Fruit fly (Drosophila melanogaster) whole organism, embryonic: ENCODE data around the gene Cht2.

Experiments used
- ATbp ChIP-seq: fragments of 200-800 bp; sonication (Bioruptor generic); optimal IDR thresholded peaks from 2 replicates; lab custom pipeline; 2017; ENCODE audit warnings: missing biosample characterization, mild to moderate bottlenecking, missing genetic modification characterization, missing genetic modification reagents
- Ada2b ChIP-seq: fragments of 200-800 bp; sonication (Bioruptor generic); IDR thresholded peaks from 2 replicates; pipeline ENCODE4 v1.3.6; 2022; ENCODE audit warnings: missing biosample characterization, missing genetic modification characterization
- Blimp-1 ChIP-seq: fragments of 200-800 bp; sonication (Bioruptor generic); optimal IDR thresholded peaks from 3 replicates; lab custom pipeline; 2018; ENCODE audit warnings: missing biosample characterization, missing genetic modification characterization, mild to moderate bottlenecking, moderate library complexity, missing genetic modification reagents
- BtbVII ChIP-seq: fragments of 200-800 bp; sonication (Bioruptor generic); optimal IDR thresholded peaks from 3 replicates; lab custom pipeline; 2017; ENCODE audit warnings: missing biosample characterization, mild to moderate bottlenecking, missing genetic modification characterization
- CG10543 ChIP-seq: fragments of 200-800 bp; sonication (Bioruptor generic); optimal IDR thresholded peaks from 3 replicates; lab custom pipeline; 2017; ENCODE audit warnings: missing biosample characterization, mild to moderate bottlenecking, missing genetic modification characterization, moderate library complexity
- CG10959 ChIP-seq: fragments of 200-800 bp; sonication (Bioruptor generic); IDR thresholded peaks from 2 replicates; pipeline ENCODE4 v1.3.6; 2022; ENCODE audit warnings: missing biosample characterization, missing genetic modification characterization
- CG11247 ChIP-seq: fragments of 200-800 bp; sonication (Bioruptor generic); IDR thresholded peaks from 2 replicates; pipeline ENCODE4 v1.3.6; 2022; ENCODE audit warnings: missing biosample characterization, missing genetic modification characterization
- CG14667 ChIP-seq: fragments of 200-800 bp; sonication (Bioruptor generic); IDR thresholded peaks from 2 replicates; pipeline ENCODE4 v1.3.6; 2022; ENCODE audit warnings: missing biosample characterization, missing genetic modification characterization
- CG1529 ChIP-seq: fragments of 200-800 bp; sonication (Bioruptor generic); optimal IDR thresholded peaks from 3 replicates; lab custom pipeline; 2018; ENCODE audit warnings: missing biosample characterization, missing genetic modification characterization
- CG15479 ChIP-seq: fragments of 200-800 bp; sonication (Bioruptor generic); optimal IDR thresholded peaks from 3 replicates; lab custom pipeline; 2019; ENCODE audit warnings: missing biosample characterization, mild to moderate bottlenecking, missing genetic modification characterization, moderate library complexity
- CG16815 ChIP-seq: fragments of 200-800 bp; sonication (Bioruptor generic); optimal IDR thresholded peaks from 3 replicates; lab custom pipeline; 2017; ENCODE audit warnings: missing biosample characterization, mild to moderate bottlenecking, missing genetic modification characterization
- CG17912 ChIP-seq: fragments of 200-800 bp; sonication (Bioruptor generic); optimal IDR thresholded peaks from 2 replicates; lab custom pipeline; 2018; ENCODE audit warnings: missing biosample characterization, mild to moderate bottlenecking, missing genetic modification characterization
- CG18262 ChIP-seq: fragments of 200-800 bp; optimal IDR thresholded peaks from 3 replicates; lab custom pipeline; 2019; ENCODE audit warnings: missing biosample characterization, mild to moderate bottlenecking, missing genetic modification characterization, moderate library complexity
- CG2199 ChIP-seq: fragments of 200-800 bp; sonication (Bioruptor generic); IDR thresholded peaks from 3 replicates; pipeline ENCODE4 v1.3.6; 2022; ENCODE audit warnings: missing biosample characterization, missing genetic modification characterization
- CG30403 ChIP-seq: fragments of 200-800 bp; sonication (Bioruptor generic); optimal IDR thresholded peaks from 3 replicates; lab custom pipeline; 2016; ENCODE audit warnings: missing biosample characterization, missing genetic modification characterization
- CG3163 ChIP-seq: fragments of 200-800 bp; sonication (Bioruptor generic); optimal IDR thresholded peaks from 3 replicates; lab custom pipeline; 2016; ENCODE audit warnings: missing biosample characterization, missing genetic modification characterization
- CG32767 ChIP-seq: fragments of 200-800 bp; sonication (Bioruptor generic); IDR thresholded peaks from 2 replicates; pipeline ENCODE4 v1.3.6; 2022; ENCODE audit warnings: missing biosample characterization, missing genetic modification characterization
- CG33557 ChIP-seq: fragments of 200-800 bp; sonication (Bioruptor generic); optimal IDR thresholded peaks from 2 replicates; lab custom pipeline; 2019; ENCODE audit warnings: missing biosample characterization, mild to moderate bottlenecking, missing genetic modification characterization, moderate library complexity
- CG3726 ChIP-seq: fragments of 200-800 bp; sonication (Bioruptor generic); IDR thresholded peaks from 3 replicates; pipeline ENCODE4, ENCODE4 v1.3.6; 2022; ENCODE audit warnings: missing biosample characterization, missing genetic modification characterization
- CG4404 ChIP-seq: fragments of 200-800 bp; sonication (Bioruptor generic); IDR thresholded peaks from 2 replicates; pipeline ENCODE4 v1.3.6; 2022; ENCODE audit warnings: missing biosample characterization, missing genetic modification characterization
- CG6791 ChIP-seq: fragments of 200-800 bp; sonication (Bioruptor generic); IDR thresholded peaks from 3 replicates; pipeline ENCODE4 v1.3.6; 2022; ENCODE audit warnings: missing biosample characterization, missing genetic modification characterization; ENCODE audit not compliant: partially characterized antibody
- CG6813 ChIP-seq: fragments of 200-800 bp; sonication (Bioruptor generic); optimal IDR thresholded peaks from 2 replicates; lab custom pipeline; 2017; ENCODE audit warnings: missing biosample characterization, missing genetic modification characterization, mild to moderate bottlenecking, moderate library complexity, missing genetic modification reagents
- CG7963 ChIP-seq: fragments of 200-800 bp; sonication (Bioruptor generic); IDR thresholded peaks from 3 replicates; pipeline ENCODE4 v1.3.6; 2022; ENCODE audit warnings: missing biosample characterization, missing genetic modification characterization; ENCODE audit not compliant: partially characterized antibody
- CG8290 ChIP-seq, 3 experiments: fragments of 200-800 bp; sonication (Bioruptor generic); optimal IDR thresholded peaks; 2 replicates each; lab custom pipeline; 2016 to 2019; ENCODE audit warnings: missing biosample characterization in 3 of 3, missing genetic modification characterization in 3 of 3, mild to moderate bottlenecking in 2 of 3, moderate library complexity in 1 of 3
- CG9215 ChIP-seq: fragments of 200-800 bp; sonication (Bioruptor generic); IDR thresholded peaks from 2 replicates; pipeline ENCODE4 v1.3.6; 2022; ENCODE audit warnings: missing biosample characterization, missing genetic modification characterization
- HLH54F ChIP-seq: fragments of 200-800 bp; sonication (Bioruptor generic); optimal IDR thresholded peaks from 3 replicates; lab custom pipeline; 2016; ENCODE audit warnings: missing biosample characterization, missing genetic modification characterization
- Hr3 ChIP-seq: fragments of 200-800 bp; sonication (Bioruptor generic); optimal IDR thresholded peaks from 3 replicates; lab custom pipeline; 2016; ENCODE audit warnings: missing biosample characterization, missing genetic modification characterization
- Lhr ChIP-seq: fragments of 200-800 bp; sonication (Bioruptor generic); optimal IDR thresholded peaks from 3 replicates; lab custom pipeline; 2017; ENCODE audit warnings: mild to moderate bottlenecking, missing biosample characterization, missing genetic modification reagents, missing genetic modification characterization
- Lpt ChIP-seq: fragments of >200 bp; optimal IDR thresholded peaks from 2 replicates; lab custom pipeline; 2018; ENCODE audit warnings: missing biosample characterization, missing genetic modification characterization
- Side ChIP-seq: fragments of 200-800 bp; sonication (Bioruptor generic); optimal IDR thresholded peaks from 2 replicates; lab custom pipeline; 2016; ENCODE audit warnings: missing biosample characterization, missing genetic modification characterization
- bigmax ChIP-seq: fragments of 200-800 bp; sonication (Bioruptor generic); optimal IDR thresholded peaks from 2 replicates; lab custom pipeline; 2018; ENCODE audit warnings: missing biosample characterization, mild to moderate bottlenecking, missing genetic modification characterization
- cato ChIP-seq: fragments of 200-800 bp; sonication (Bioruptor generic); optimal IDR thresholded peaks from 2 replicates; lab custom pipeline; 2016; ENCODE audit warnings: missing biosample characterization, missing genetic modification characterization, borderline replicate concordance
- chinmo ChIP-seq: fragments of 200-800 bp; sonication (Bioruptor generic); IDR thresholded peaks from 4 replicates; pipeline ENCODE4 v1.3.6; 2022; ENCODE audit warnings: missing biosample characterization, missing genetic modification characterization; ENCODE audit not compliant: partially characterized antibody
- chm ChIP-seq: fragments of 200-800 bp; sonication (Bioruptor generic); IDR thresholded peaks from 2 replicates; pipeline ENCODE4 v1.3.6; 2022; ENCODE audit warnings: missing biosample characterization, missing genetic modification characterization
- dm ChIP-seq: fragments of 200-800 bp; sonication (Bioruptor generic); optimal IDR thresholded peaks from 3 replicates; lab custom pipeline; 2016; ENCODE audit warnings: missing biosample characterization, missing genetic modification characterization
- her ChIP-seq: fragments of 200-800 bp; sonication (Bioruptor generic); optimal IDR thresholded peaks from 2 replicates; lab custom pipeline; 2016; ENCODE audit warnings: missing biosample characterization, missing genetic modification characterization
- hth ChIP-seq: fragments of >200 bp; optimal IDR thresholded peaks from 2 replicates; lab custom pipeline; 2017; ENCODE audit warnings: inconsistent platforms
- kay ChIP-seq: fragments of 200-800 bp; sonication (Bioruptor generic); optimal IDR thresholded peaks from 2 replicates; lab custom pipeline; 2016; ENCODE audit warnings: missing biosample characterization, missing genetic modification characterization
- lab ChIP-seq: fragments of 200-800 bp; sonication (Bioruptor generic); optimal IDR thresholded peaks from 3 replicates; lab custom pipeline; 2017; ENCODE audit warnings: missing biosample characterization, missing genetic modification characterization, mild to moderate bottlenecking, moderate library complexity, missing genetic modification reagents
- ranshi ChIP-seq: fragments of 200-800 bp; sonication (Bioruptor generic); IDR thresholded peaks from 2 replicates; pipeline ENCODE4 v1.3.6; 2022; ENCODE audit warnings: missing biosample characterization, missing genetic modification characterization
- rib ChIP-seq: fragments of 200-800 bp; sonication (Bioruptor generic); IDR thresholded peaks from 2 replicates; pipeline ENCODE4 v1.3.6; 2022; ENCODE audit warnings: missing biosample characterization, missing genetic modification characterization
- sna ChIP-seq: fragments of 200-800 bp; sonication (Bioruptor generic); IDR thresholded peaks from 2 replicates; pipeline ENCODE4 v1.3.6; 2022; ENCODE audit warnings: missing biosample characterization, missing genetic modification characterization; ENCODE audit not compliant: partially characterized antibody
- sob ChIP-seq: fragments of 200-800 bp; sonication (Bioruptor generic); IDR thresholded peaks from 2 replicates; pipeline ENCODE4 v1.3.6; 2022; ENCODE audit warnings: missing biosample characterization, missing genetic modification characterization
- tgo ChIP-seq: fragments of 200-800 bp; sonication (Bioruptor generic); IDR thresholded peaks from 3 replicates; pipeline ENCODE4 v1.3.6; 2022; ENCODE audit warnings: missing biosample characterization, missing genetic modification characterization
- vfl ChIP-seq: fragments of 200-800 bp; sonication (Bioruptor generic); optimal IDR thresholded peaks from 2 replicates; lab custom pipeline; 2016; ENCODE audit warnings: missing biosample characterization, missing genetic modification characterization
- z ChIP-seq: fragments of 200-800 bp; sonication (Bioruptor generic); IDR thresholded peaks from 3 replicates; pipeline ENCODE4 v1.3.6; 2022; ENCODE audit warnings: missing biosample characterization, missing genetic modification characterization
- zf30C ChIP-seq: fragments of 200-800 bp; sonication (Bioruptor generic); optimal IDR thresholded peaks from 3 replicates; lab custom pipeline; 2018; ENCODE audit warnings: missing biosample characterization, mild to moderate bottlenecking, missing genetic modification characterization
- zfh1 ChIP-seq: fragments of 200-800 bp; sonication (Bioruptor generic); IDR thresholded peaks from 3 replicates; pipeline ENCODE4 v1.3.6; 2022; ENCODE audit warnings: missing biosample characterization, missing genetic modification characterization

Cht2 gene

DNA sequence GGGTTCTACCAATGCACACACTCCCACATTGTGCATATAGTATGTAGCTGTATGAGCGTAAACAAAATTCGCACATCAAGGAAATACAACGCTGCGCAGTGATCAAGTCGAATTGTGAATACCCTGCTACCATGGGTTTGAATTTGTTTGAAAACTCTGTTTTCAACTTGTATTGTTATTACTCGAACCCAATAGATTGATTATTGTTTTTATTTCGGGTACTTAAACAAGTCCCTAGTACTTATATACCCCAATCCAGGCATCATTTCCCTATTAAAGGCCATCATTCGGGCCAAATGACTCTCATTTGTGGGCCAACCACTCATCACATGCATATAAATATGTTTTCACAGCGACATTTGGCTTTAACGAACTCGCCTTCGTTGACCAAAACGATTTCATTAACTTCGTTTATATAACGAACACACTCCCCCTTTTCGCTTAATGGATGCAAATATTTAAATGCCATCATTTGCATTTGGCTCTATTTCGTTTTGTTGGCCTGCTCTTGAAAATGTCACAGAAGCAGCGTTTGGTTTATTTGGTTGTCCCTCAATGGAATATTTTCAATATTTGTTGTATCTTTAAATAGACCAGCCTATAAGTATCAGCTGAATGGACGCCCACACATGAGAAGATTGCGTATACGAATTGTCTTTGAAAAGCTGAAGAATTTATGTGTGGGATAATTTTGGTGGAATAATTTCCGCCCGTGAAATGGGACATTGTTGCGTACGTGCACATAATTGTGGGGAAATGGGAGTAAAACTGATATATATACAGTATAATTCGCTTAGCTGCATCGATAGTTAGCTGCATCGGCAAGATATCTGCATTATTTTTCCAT, 15.4 kb downstream of the Cht2 start (continued):
- TF ChIP-seq cato: peak; percentile 27
- peak; percentile 65; the same call in 1 of the 2 replicates for TF ChIP-seq chm
- TF ChIP-seq chinmo (GFP tag; lab: Robert Waterston, UW): peak; percentile 83; the same call in 3 of the 4 replicates
- no peak for TF ChIP-seq bigmax (GFP tag; lab: Kevin White, UChicago)
- no peak for TF ChIP-seq hth (lab: Kevin White, UChicago)
- no peak for TF ChIP-seq CG2199 (GFP tag; lab: Robert Waterston, UW)
- TF ChIP-seq vfl (GFP tag; lab: Kevin White, UChicago): peak; percentile 11
- TF ChIP-seq dm (GFP tag; lab: Kevin White, UChicago): peak; percentile 23
- TF ChIP-seq rib (GFP tag; lab: Robert Waterston, UW): 0 out of 2 replicates have a peak, but pooled peaks have one; percentile 26
- TF ChIP-seq CG6813 (GFP tag; lab: Kevin White, UChicago): no peak
- TF ChIP-seq CG15479 (GFP tag; lab: Kevin White, UChicago): no peak
- TF ChIP-seq zf30C: no peak
- peak; percentile 77 for TF ChIP-seq sob (GFP tag; lab: Robert Waterston, UW)
- peak; percentile 61 for TF ChIP-seq her
- TF ChIP-seq CG4404 (GFP tag; lab: Robert Waterston, UW): peak; percentile 51; the same call in 1 of the 2 replicates
- no peak for TF ChIP-seq Blimp-1 (GFP tag; lab: Kevin White, UChicago)
- no peak for TF ChIP-seq CG1529 (GFP tag; lab: Kevin White, UChicago)
- no peak for TF ChIP-seq Lhr (GFP tag; lab: Kevin White, UChicago)
- TF ChIP-seq kay (GFP tag; lab: Kevin White, UChicago): peak; percentile 37
- no peak for TF ChIP-seq CG7963 (GFP tag; lab: Robert Waterston, UW)
- TF ChIP-seq CG10959 (GFP tag; lab: Robert Waterston, UW): no peak
- no peak for TF ChIP-seq CG8290 (GFP tag; optimal IDR thresholded peaks at IDR 0.05; lab: Kevin White, UChicago)
- peak in 1 of 2 experiments; percentile 93 for TF ChIP-seq CG8290 (tag; optimal IDR thresholded peaks at IDR 0.05; lab: Kevin White, UChicago)
- TF ChIP-seq CG33557 (GFP tag; lab: Kevin White, UChicago): no peak
- peak; percentile 26 for TF ChIP-seq ATbp (GFP tag; lab: Kevin White, UChicago)
- TF ChIP-seq CG32767 (GFP tag; lab: Robert Waterston, UW): peak; percentile 53; the same call in 1 of the 2 replicates
- peak; percentile 66 for TF ChIP-seq HLH54F (GFP tag; lab: Kevin White, UChicago)
- no peak for TF ChIP-seq BtbVII (GFP tag; lab: Kevin White, UChicago)
- TF ChIP-seq CG30403 (GFP tag; lab: Kevin White, UChicago): peak; percentile 67
- no peak for TF ChIP-seq Ada2b (GFP tag; lab: Robert Waterston, UW)
- peak; percentile 42 for TF ChIP-seq CG18262 (tag; lab: Kevin White, UChicago)
- peak; percentile 71 for TF ChIP-seq CG11247 (GFP tag; lab: Robert Waterston, UW)
- peak; percentile 52; the same call in 1 of the 2 replicates for TF ChIP-seq CG9215 (GFP tag; lab: Robert Waterston, UW)
- peak; percentile 86 for TF ChIP-seq tgo (GFP tag; lab: Robert Waterston, UW)
- no peak for TF ChIP-seq CG6791 (GFP tag; lab: Robert Waterston, UW)
- no peak for TF ChIP-seq CG16815 (GFP tag; lab: Kevin White, UChicago)
- TF ChIP-seq CG3163: peak; percentile 45
- TF ChIP-seq CG3726 (GFP tag; lab: Robert Waterston, UW): peak; percentile 56; the same call in 1 of the 3 replicates
- peak; percentile 59 for TF ChIP-seq Hr3
- no peak for TF ChIP-seq lab (GFP tag; lab: Kevin White, UChicago)
- peak; percentile 43; the same call in 1 of the 2 replicates for TF ChIP-seq CG14667 (GFP tag; lab: Robert Waterston, UW)
- TF ChIP-seq Side: peak; percentile 23
- peak; percentile 62; the same call in 2 of the 3 replicates for TF ChIP-seq zfh1 (GFP tag; lab: Robert Waterston, UW)
- no peak for TF ChIP-seq Lpt (GFP tag; lab: Kevin White, UChicago)
- 0 out of 2 replicates have a peak, but pooled peaks have one; percentile 11 for TF ChIP-seq ranshi
- TF ChIP-seq z (GFP tag; lab: Robert Waterston, UW): no peak
- TF ChIP-seq sna: no peak
- no peak for TF ChIP-seq CG10543 (GFP tag; lab: Kevin White, UChicago)
- no peak for TF ChIP-seq CG17912
